Worm (Caenorhabditis elegans): ENCODE data around the gene cyp-25A2.
A peak's percentile ranks its signal among the peaks of the same experiment; 100 is the strongest.

cyp-25A2 gene

DNA sequence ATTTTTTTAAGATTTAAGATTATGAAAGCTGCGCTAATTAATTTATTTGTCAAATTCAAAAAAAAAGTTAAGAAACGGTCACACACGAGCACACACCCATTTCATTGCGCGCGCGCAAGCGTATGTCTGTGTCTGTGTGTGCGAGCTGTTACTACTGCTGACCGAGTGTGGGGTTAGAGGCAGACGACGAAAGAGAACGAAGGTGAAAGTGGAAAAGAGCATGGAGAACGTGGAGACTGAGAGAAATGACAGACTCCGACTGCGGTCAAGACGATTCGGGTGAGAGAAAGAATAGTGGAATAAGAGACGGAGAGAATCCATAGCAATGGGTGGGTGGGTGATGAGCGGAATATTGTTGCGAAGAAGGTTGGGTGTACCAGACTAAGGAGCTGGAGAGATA is 14.9 kb upstream of the cyp-25A2 start:
- TF ChIP-seq elt-1 (tag; optimal IDR thresholded peaks at IDR 0.05) (no peak), fkh-10 (GFP tag; optimal IDR thresholded peaks at IDR 0.05) (no peak), pqm-1 (tag; optimal IDR thresholded peaks at IDR 0.05) (peak; percentile 54), ceh-9 (tag; optimal IDR thresholded peaks at IDR 0.05) (no peak), lin-39 (tag; optimal IDR thresholded peaks at IDR 0.05) (peak; percentile 19), R02D3.7 (tag; optimal IDR thresholded peaks at IDR 0.05) (peak; percentile 22), nhr-76 (tag; optimal IDR thresholded peaks at IDR 0.05) (no peak), nhr-28 (tag; optimal IDR thresholded peaks at IDR 0.05) (no peak), nfya-1 (tag; optimal IDR thresholded peaks at IDR 0.05; ENCODE audit: insufficient read depth) (peak; percentile 81), ceh-16 (tag; optimal IDR thresholded peaks at IDR 0.05) (no peak), nhr-77 (tag; optimal IDR thresholded peaks at IDR 0.05) (no peak), lsy-12 (tag; optimal IDR thresholded peaks at IDR 0.05) (no peak), ceh-82 (tag; optimal IDR thresholded peaks at IDR 0.05) (no peak), lin-15B (tag; optimal IDR thresholded peaks at IDR 0.05) (peak; percentile 57), nhr-67 (tag; optimal IDR thresholded peaks at IDR 0.05) (no peak), fos-1 (tag; optimal IDR thresholded peaks at IDR 0.05) (no peak), ama-1 (optimal IDR thresholded peaks at IDR 0.05) (no peak), snpc-4 (tag; optimal IDR thresholded peaks at IDR 0.05) (peak; percentile 56), egl-27 (tag; optimal IDR thresholded peaks at IDR 0.05) (no peak), ZK546.5 (tag; optimal IDR thresholded peaks at IDR 0.05) (no peak), fkh-2 (tag; optimal IDR thresholded peaks at IDR 0.05) (no peak), nhr-23 (tag; optimal IDR thresholded peaks at IDR 0.05) (peak; percentile 78), unc-39 (tag; optimal IDR thresholded peaks at IDR 0.05) (no peak), tbx-2 (tag; optimal IDR thresholded peaks at IDR 0.05) (no peak), skn-1 (tag; optimal IDR thresholded peaks at IDR 0.05) (peak; percentile 27), hmg-11 (tag; optimal IDR thresholded peaks at IDR 0.05) (peak; percentile 80), aly-2 (tag; optimal IDR thresholded peaks at IDR 0.05) (no peak), elt-2 (tag; optimal IDR thresholded peaks at IDR 0.05) (peak; percentile 44), jun-1 (tag; optimal IDR thresholded peaks at IDR 0.05) (no peak), nhr-25 (tag; optimal IDR thresholded peaks at IDR 0.05) (peak; percentile 64), mdl-1 (tag; optimal IDR thresholded peaks at IDR 0.05) (no peak), nhr-12 (tag; optimal IDR thresholded peaks at IDR 0.05) (no peak), unc-62 (GFP tag; optimal IDR thresholded peaks at IDR 0.05) (no peak), pha-4 (tag; optimal IDR thresholded peaks at IDR 0.05) (peak; percentile 77), mml-1 (tag; optimal IDR thresholded peaks at IDR 0.05) (no peak), nhr-237 (tag; optimal IDR thresholded peaks at IDR 0.05) (no peak)

DNA sequence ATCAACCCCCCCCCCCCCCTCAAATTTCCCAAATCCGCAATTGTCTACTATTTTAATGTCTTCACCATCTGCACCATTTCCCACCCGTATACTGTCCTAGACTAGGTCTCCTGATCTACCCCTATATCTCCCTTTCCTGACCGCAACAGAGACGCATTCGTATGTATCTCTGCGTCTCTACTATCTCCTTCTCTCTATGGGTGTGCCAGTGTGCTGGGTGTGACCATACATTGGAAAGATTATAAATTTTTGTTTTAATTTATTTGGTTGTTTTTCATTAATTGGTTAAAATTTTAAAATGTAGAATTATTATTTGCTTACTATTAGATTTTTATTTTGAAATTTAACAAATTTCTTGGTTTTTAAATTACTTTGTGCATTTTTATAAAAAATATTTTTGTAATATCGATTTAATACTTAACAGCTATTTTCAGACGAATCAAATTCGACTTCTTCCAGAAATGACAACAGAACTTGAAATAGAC is 13.0 kb upstream of the cyp-25A2 start, which contains the start of gene amx-1:
amx-1 (plus strand) TSS at position 435 of the 485 bp plus-strand sequence.
- TF ChIP-seq egl-5 (tag; optimal IDR thresholded peaks at IDR 0.05) (no peak), ceh-9 (tag; optimal IDR thresholded peaks at IDR 0.05) (no peak), eor-1 (tag; optimal IDR thresholded peaks at IDR 0.05) (no peak)

DNA sequence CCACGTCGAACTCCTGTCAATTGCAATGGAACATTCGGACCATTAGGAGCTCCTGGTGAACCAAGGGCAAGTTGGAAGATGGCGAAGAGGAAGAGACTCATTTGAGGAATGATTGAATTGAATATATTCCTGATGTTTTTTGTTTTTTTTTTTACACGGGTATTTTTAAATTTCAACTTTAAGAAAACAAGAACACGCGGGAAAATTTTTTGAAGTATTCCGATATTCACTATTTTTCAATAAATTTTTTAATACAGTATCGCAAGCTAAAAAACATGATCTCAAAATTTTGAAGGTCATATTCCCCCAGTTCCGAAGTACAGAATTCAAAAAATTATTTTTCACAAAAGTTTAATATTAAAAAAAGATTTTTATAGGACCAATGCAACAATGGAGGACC is 5.9 kb upstream of the cyp-25A2 start, which contains the start of gene cnnm-5:
cnnm-5 (minus strand) TSS at position 101 of the 400 bp plus-strand sequence.
- TF ChIP-seq fkh-10 (GFP tag; optimal IDR thresholded peaks at IDR 0.05) (no peak), eor-1 (tag; optimal IDR thresholded peaks at IDR 0.05) (no peak), nhr-77 (tag; optimal IDR thresholded peaks at IDR 0.05) (no peak), ceh-82 (tag; optimal IDR thresholded peaks at IDR 0.05) (no peak), aly-2 (tag; optimal IDR thresholded peaks at IDR 0.05) (no peak), egl-27 (tag; optimal IDR thresholded peaks at IDR 0.05) (no peak), nhr-12 (tag; optimal IDR thresholded peaks at IDR 0.05) (no peak), pqm-1 (tag; optimal IDR thresholded peaks at IDR 0.05) (no peak), ztf-11 (tag; optimal IDR thresholded peaks at IDR 0.05) (no peak), nhr-23 (tag; optimal IDR thresholded peaks at IDR 0.05) (no peak), lsy-12 (tag; optimal IDR thresholded peaks at IDR 0.05) (no peak), R02D3.7 (tag; optimal IDR thresholded peaks at IDR 0.05) (no peak), snpc-4 (tag; optimal IDR thresholded peaks at IDR 0.05) (no peak), hmg-11 (tag; optimal IDR thresholded peaks at IDR 0.05) (no peak), mdl-1 (tag; optimal IDR thresholded peaks at IDR 0.05) (no peak), ztf-4 (tag; optimal IDR thresholded peaks at IDR 0.05) (no peak), elt-1 (tag; optimal IDR thresholded peaks at IDR 0.05) (no peak), elt-3 (tag; optimal IDR thresholded peaks at IDR 0.05) (no peak), nhr-76 (tag; optimal IDR thresholded peaks at IDR 0.05) (no peak)
